Worm (Caenorhabditis elegans): ENCODE results near the gene lec-10.
A peak's percentile ranks its signal among the peaks of the same experiment; 100 is the strongest.

lec-10 gene

ce11 chrV:6498441-6498840 is 9.5 kb upstream of the lec-10 start:
- TF ChIP-seq nhr-129 (tag; optimal IDR thresholded peaks at IDR 0.05): peak; percentile 2
- TF ChIP-seq nhr-6 (tag; optimal IDR thresholded peaks at IDR 0.05): no peak

ce11 chrV:6496611-6497158 is 7.8 kb upstream of the lec-10 start, which contains the start of gene dgtr-1:
dgtr-1 (plus strand) TSS chrV:6497108.
- TF ChIP-seq elt-3 (tag; optimal IDR thresholded peaks at IDR 0.05) (no peak), fos-1 (tag; optimal IDR thresholded peaks at IDR 0.05) (no peak), unc-39 (tag; optimal IDR thresholded peaks at IDR 0.05) (no peak), lin-13 (GFP tag; optimal IDR thresholded peaks at IDR 0.05) (no peak), unc-55 (GFP tag; optimal IDR thresholded peaks at IDR 0.05) (no peak), ztf-1 (GFP tag; conservative IDR thresholded peaks at IDR 0.05) (no peak), ztf-4 (tag; optimal IDR thresholded peaks at IDR 0.05) (no peak), sma-9 (GFP tag; optimal IDR thresholded peaks at IDR 0.05) (no peak), sma-9 (tag; optimal IDR thresholded peaks at IDR 0.05) (no peak), nhr-25 (tag; optimal IDR thresholded peaks at IDR 0.05) (no peak), ZK546.5 (tag; optimal IDR thresholded peaks at IDR 0.05) (no peak)

ce11 chrV:6495353-6495752 is 6.4 kb upstream of the lec-10 start:
- TF ChIP-seq fos-1 (tag; optimal IDR thresholded peaks at IDR 0.05) (peak; percentile 18), gmeb-1 (tag; optimal IDR thresholded peaks at IDR 0.05) (no peak)

ce11 chrV:6493821-6494220 is 4.9 kb upstream of the lec-10 start, which contains the start of gene cpt-6:
cpt-6 (minus strand) TSS chrV:6493921.
- TF ChIP-seq F13H6.1 (tag; optimal IDR thresholded peaks at IDR 0.05): no peak
- no peak for TF ChIP-seq ZK546.5 (tag; optimal IDR thresholded peaks at IDR 0.05)
- TF ChIP-seq sma-9 (GFP tag; optimal IDR thresholded peaks at IDR 0.05): no peak
- TF ChIP-seq sma-9 (tag; optimal IDR thresholded peaks at IDR 0.05): no peak
- no peak for TF ChIP-seq lin-39 (tag; optimal IDR thresholded peaks at IDR 0.05)
- TF ChIP-seq nhr-23 (tag; optimal IDR thresholded peaks at IDR 0.05): no peak
- no peak for TF ChIP-seq R02D3.7 (tag; optimal IDR thresholded peaks at IDR 0.05)
- no peak for TF ChIP-seq skn-1 (tag; optimal IDR thresholded peaks at IDR 0.05)
- no peak for TF ChIP-seq dmd-4 (tag; optimal IDR thresholded peaks at IDR 0.05)
- TF ChIP-seq aly-2 (tag; optimal IDR thresholded peaks at IDR 0.05): no peak

ce11 chrV:6492497-6492896 is 3.6 kb upstream of the lec-10 start:
- TF ChIP-seq fos-1 (tag; optimal IDR thresholded peaks at IDR 0.05) (peak; percentile 47), ceh-82 (tag; optimal IDR thresholded peaks at IDR 0.05) (no peak), elt-3 (tag; optimal IDR thresholded peaks at IDR 0.05) (no peak), sma-9 (GFP tag; optimal IDR thresholded peaks at IDR 0.05) (peak; percentile 39), sma-9 (tag; optimal IDR thresholded peaks at IDR 0.05) (no peak), crh-2 (tag; optimal IDR thresholded peaks at IDR 0.05) (peak; percentile 60), elt-1 (tag; optimal IDR thresholded peaks at IDR 0.05) (no peak)

- TF ChIP-seq unc-39 (tag; optimal IDR thresholded peaks at IDR 0.05): no peak
- TF ChIP-seq mbf-1 (tag; optimal IDR thresholded peaks at IDR 0.05): no peak
- TF ChIP-seq gmeb-1 (tag; optimal IDR thresholded peaks at IDR 0.05): peak; percentile 41
- peak; percentile 67 for TF ChIP-seq crh-2 (tag; optimal IDR thresholded peaks at IDR 0.05)
- peak; percentile 44 for TF ChIP-seq lin-13 (GFP tag; optimal IDR thresholded peaks at IDR 0.05)
- no peak for TF ChIP-seq mdl-1 (tag; optimal IDR thresholded peaks at IDR 0.05)
- TF ChIP-seq ama-1 (optimal IDR thresholded peaks at IDR 0.05): peak; percentile 33
These were observed 1.0 kb downstream of the lec-10 start for ce11 chrV:6487878-6488277.

- no peak for TF ChIP-seq lin-11 (tag; optimal IDR thresholded peaks at IDR 0.05)
- TF ChIP-seq unc-62 (GFP tag; optimal IDR thresholded peaks at IDR 0.05): no peak
- TF ChIP-seq ztf-11 (tag; optimal IDR thresholded peaks at IDR 0.05): no peak
- TF ChIP-seq nhr-77 (tag; optimal IDR thresholded peaks at IDR 0.05): no peak
These were observed 3.8 kb downstream of the lec-10 start for ce11 chrV:6485109-6485508.
